Worm (Caenorhabditis elegans) whole organism, L1 larva: ENCODE data around the gene Y17G7B.3.

Experiments
- ceh-82 ChIP-seq, 3 experiments: fragments of 150-350 bp in 1 of 3; sonication (generic microtip) in 2 of 3; optimal IDR thresholded peaks; 2 replicates each; lab custom pipeline; 2014 to 2017; ENCODE audit warnings: missing biosample characterization in 3 of 3, missing genetic modification characterization in 3 of 3
- lsy-2 ChIP-seq, 2 experiments: fragments of 150-350 bp; optimal IDR thresholded peaks; 2 replicates each; lab custom pipeline; 2014; ENCODE audit warnings: missing biosample characterization in 2 of 2, missing genetic modification characterization in 2 of 2
- nhr-237 ChIP-seq: fragments of 150-350 bp; optimal IDR thresholded peaks from 2 replicates; lab custom pipeline; 2014; ENCODE audit warnings: missing biosample characterization, missing genetic modification characterization
- nhr-76 ChIP-seq: sonication (generic microtip); optimal IDR thresholded peaks from 2 replicates; lab custom pipeline; 2017; ENCODE audit warnings: missing biosample characterization, missing genetic modification characterization
- zag-1 ChIP-seq: fragments of 150-350 bp; optimal IDR thresholded peaks from 2 replicates; lab custom pipeline; 2014; ENCODE audit warnings: missing biosample characterization, missing genetic modification characterization

- TF ChIP-seq nhr-237 (no peak), nhr-76 (tag; lab: Kevin White, UChicago) (no peak), zag-1 (no peak), ceh-82 (tag; optimal IDR thresholded peaks at IDR 0.05; lab: Kevin White, UChicago) (no peak), lsy-2 (tag; optimal IDR thresholded peaks at IDR 0.05; lab: Kevin White, UChicago) (no peak)
Observed at ce11 chrII:12039039-12039438, 50.2 kb downstream of the Y17G7B.3 start, which contains the start of gene tpi-1.
